Worm (Caenorhabditis elegans): ENCODE measurements around the gene C33D9.13.

ce11 chrIV:8813614-8814013, 28.5 kb upstream of the C33D9.13 start, which contains the start of gene exc-5:
- TF ChIP-seq him-1 (tag; optimal IDR thresholded peaks at IDR 0.05) (no peak), W03F9.2 (tag; optimal IDR thresholded peaks at IDR 0.05) (no peak)
